Fruit fly (Drosophila melanogaster): ENCODE measurements around the gene Hmgcl.

Hmgcl gene

DNA sequence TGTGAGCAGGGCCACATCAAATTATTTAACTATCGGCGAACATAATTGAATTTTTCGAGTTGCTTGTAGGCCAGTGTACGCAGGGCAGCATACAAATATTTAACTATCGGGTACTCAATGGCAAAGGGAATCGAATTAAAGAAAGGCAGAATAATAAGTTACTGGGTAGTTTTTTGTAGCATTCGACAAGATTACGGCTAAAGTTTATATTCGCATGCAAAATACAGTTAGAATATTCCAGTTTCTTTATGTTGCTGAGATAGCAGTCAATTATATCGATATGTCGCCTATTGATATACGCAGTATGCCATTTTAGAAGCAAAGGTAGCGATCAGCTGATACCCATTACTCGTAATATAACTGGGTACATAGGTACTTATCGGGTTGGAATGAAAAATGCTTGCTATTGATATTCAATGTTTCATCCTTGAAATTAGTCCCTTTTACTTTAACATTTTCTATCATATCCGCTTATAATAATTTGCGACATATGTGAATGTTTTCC, 7.9 kb downstream of the Hmgcl start (continued):
- TF ChIP-seq Bgb (GFP tag; IDR thresholded peaks at IDR 0.05; ENCODE audit: partially characterized antibody), result peak; percentile 75
- no peak for TF ChIP-seq abd-A (tag; optimal IDR thresholded peaks at IDR 0.05)
- TF ChIP-seq CG17328 (GFP tag; IDR thresholded peaks at IDR 0.05), result peak; percentile 51
- no peak for TF ChIP-seq CG3065 (GFP tag; optimal IDR thresholded peaks at IDR 0.05)
- peak in 1 of 2 experiments; percentile 68 for TF ChIP-seq bsh (GFP tag; optimal IDR thresholded peaks at IDR 0.05)
- peak; percentile 24; the same call in 2 of the 3 replicates for TF ChIP-seq CG14050 (GFP tag; IDR thresholded peaks at IDR 0.05)
- TF ChIP-seq CG10366 (GFP tag; IDR thresholded peaks at IDR 0.05), result no peak
- peak; percentile 53; the same call in 1 of the 2 replicates for TF ChIP-seq Drgx (GFP tag; IDR thresholded peaks at IDR 0.05)
- no peak for TF ChIP-seq Rx (GFP tag; IDR thresholded peaks at IDR 0.05)
- TF ChIP-seq ranshi (GFP tag; IDR thresholded peaks at IDR 0.05), result peak; percentile 62
- peak; percentile 91 for TF ChIP-seq Doc3 (GFP tag; IDR thresholded peaks at IDR 0.05; ENCODE audit: partially characterized antibody)
- TF ChIP-seq CG13296 (GFP tag; optimal IDR thresholded peaks at IDR 0.05), result no peak
- TF ChIP-seq dati (GFP tag; IDR thresholded peaks at IDR 0.05), result no peak
- no peak for TF ChIP-seq fd64A (GFP tag; optimal IDR thresholded peaks at IDR 0.05)
- TF ChIP-seq hkb (optimal IDR thresholded peaks at IDR 0.05), result no peak
- TF ChIP-seq hkb (GFP tag; IDR thresholded peaks at IDR 0.05), result peak; percentile 73
- TF ChIP-seq ab (GFP tag; optimal IDR thresholded peaks at IDR 0.05), result no peak
- TF ChIP-seq CG8281 (tag; optimal IDR thresholded peaks at IDR 0.05), result no peak
- peak; percentile 48; the same call in 1 of the 2 replicates for TF ChIP-seq CG14441 (GFP tag; IDR thresholded peaks at IDR 0.05)
- peak; percentile 48 for TF ChIP-seq CHES-1-like (GFP tag; optimal IDR thresholded peaks at IDR 0.05)
- no peak for TF ChIP-seq H2.0 (GFP tag; IDR thresholded peaks at IDR 0.05)
- TF ChIP-seq CG15696 (tag; optimal IDR thresholded peaks at IDR 0.05), result no peak
- peak; percentile 19; the same call in 1 of the 2 replicates for TF ChIP-seq CG42726 (GFP tag; IDR thresholded peaks at IDR 0.05; ENCODE audit: partially characterized antibody)
- no peak for TF ChIP-seq CG18764 (GFP tag; optimal IDR thresholded peaks at IDR 0.05)
- no peak for TF ChIP-seq ap (GFP tag; IDR thresholded peaks at IDR 0.05)
- no peak for TF ChIP-seq pnt (GFP tag; optimal IDR thresholded peaks at IDR 0.05)
- TF ChIP-seq tna (GFP tag; IDR thresholded peaks at IDR 0.05; ENCODE audit: partially characterized antibody), result peak; percentile 56; the same call in 1 of the 2 replicates
- TF ChIP-seq scrt (GFP tag; optimal IDR thresholded peaks at IDR 0.05), result no peak
- TF ChIP-seq Fer2 (tag; optimal IDR thresholded peaks at IDR 0.05), result no peak
- TF ChIP-seq CTCF (GFP tag; optimal IDR thresholded peaks at IDR 0.05), result peak; percentile 89
- peak; percentile 92 for TF ChIP-seq CG2116 (GFP tag; optimal IDR thresholded peaks at IDR 0.05)
- TF ChIP-seq Eip74EF (GFP tag; optimal IDR thresholded peaks at IDR 0.05), result peak in 1 of 2 experiments; percentile 26
- TF ChIP-seq eyg (GFP tag; optimal IDR thresholded peaks at IDR 0.05), result peak; percentile 13
- TF ChIP-seq zfh2 (GFP tag; optimal IDR thresholded peaks at IDR 0.05), result peak; percentile 45
- TF ChIP-seq CG4854 (GFP tag; optimal IDR thresholded peaks at IDR 0.05), result peak; percentile 30
- 0 out of 2 replicates have a peak, but pooled peaks have one; percentile 18 for TF ChIP-seq chm (GFP tag; IDR thresholded peaks at IDR 0.05)
- TF ChIP-seq CG10267 (tag; optimal IDR thresholded peaks at IDR 0.05), result peak; percentile 26
- no peak for TF ChIP-seq gcm2 (GFP tag; optimal IDR thresholded peaks at IDR 0.05)
- TF ChIP-seq tap (tag; optimal IDR thresholded peaks at IDR 0.05), result peak; percentile 45
- no peak for TF ChIP-seq dimm (GFP tag; IDR thresholded peaks at IDR 0.05)
- TF ChIP-seq pum (GFP tag; optimal IDR thresholded peaks at IDR 0.05), result peak; percentile 1
- no peak for TF ChIP-seq B-H2 (GFP tag; optimal IDR thresholded peaks at IDR 0.05)
- TF ChIP-seq zen2 (GFP tag; IDR thresholded peaks at IDR 0.05; ENCODE audit: partially characterized antibody), result peak; percentile 88
- TF ChIP-seq CG13287 (GFP tag; IDR thresholded peaks at IDR 0.05; ENCODE audit: partially characterized antibody), result peak; percentile 83
- peak; percentile 43; the same call in 1 of the 2 replicates for TF ChIP-seq Xrp1 (GFP tag; IDR thresholded peaks at IDR 0.05)
- no peak for TF ChIP-seq tio (GFP tag; optimal IDR thresholded peaks at IDR 0.05)
- TF ChIP-seq wdn (GFP tag; IDR thresholded peaks at IDR 0.05), result 0 out of 2 replicates have a peak, but pooled peaks have one; percentile 44
- peak; percentile 83 for TF ChIP-seq row (GFP tag; IDR thresholded peaks at IDR 0.05)
- peak; percentile 64 for TF ChIP-seq CG5953 (GFP tag; IDR thresholded peaks at IDR 0.05)
- peak; percentile 66 for TF ChIP-seq her (GFP tag; optimal IDR thresholded peaks at IDR 0.05)
- peak; percentile 36 for TF ChIP-seq CG10654 (GFP tag; optimal IDR thresholded peaks at IDR 0.05)
